Worm (Caenorhabditis elegans): ENCODE data around the gene mmab-1.

DNA sequence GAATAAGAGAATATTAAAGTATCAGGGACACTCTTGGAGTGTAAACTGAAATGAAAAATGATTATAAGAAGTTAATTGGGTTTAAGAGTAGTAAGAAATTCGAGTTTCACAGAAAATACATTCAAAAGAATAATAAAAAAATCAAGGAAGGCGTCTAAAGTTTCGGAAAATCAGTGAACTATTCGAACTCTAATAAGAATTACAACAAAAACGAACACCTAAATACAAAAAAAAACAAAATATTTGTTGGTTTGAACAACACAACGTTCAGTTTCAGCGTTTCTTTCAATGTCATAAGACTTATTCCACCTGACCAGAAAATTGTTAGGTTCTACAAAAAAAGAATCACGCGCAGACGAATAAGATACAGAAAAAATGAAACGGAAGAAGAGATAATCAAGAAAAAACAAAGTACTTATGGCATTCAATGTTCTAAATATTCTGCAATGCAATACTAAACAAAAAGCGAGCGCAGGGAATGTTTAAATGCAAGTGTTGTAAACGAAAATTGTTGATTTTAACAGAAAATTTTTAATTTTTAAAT is 22.8 kb downstream of the mmab-1 start, which contains the start of gene nhl-2:
- TF ChIP-seq tbx-37 (GFP tag; conservative IDR thresholded peaks at IDR 0.05) (no peak), hnd-1 (tag; optimal IDR thresholded peaks at IDR 0.05) (no peak), sea-1 (GFP tag; conservative IDR thresholded peaks at IDR 0.05) (no peak), hmbx-1 (tag; optimal IDR thresholded peaks at IDR 0.05) (no peak), ama-1 (optimal IDR thresholded peaks at IDR 0.05) (no peak), B0310.2 (tag; optimal IDR thresholded peaks at IDR 0.05) (no peak), ceh-36 (tag; optimal IDR thresholded peaks at IDR 0.05) (no peak), F13C5.2 (tag; optimal IDR thresholded peaks at IDR 0.05) (no peak), tbx-11 (GFP tag; IDR thresholded peaks at IDR 0.05) (no peak), tra-4 (tag; optimal IDR thresholded peaks at IDR 0.05) (no peak), scrt-1 (GFP tag; IDR thresholded peaks at IDR 0.05) (no peak), pes-1 (GFP tag; IDR thresholded peaks at IDR 0.05) (no peak), ets-7 (tag; optimal IDR thresholded peaks at IDR 0.05) (no peak)
